Worm (Caenorhabditis elegans) whole organism, L2 larva: ENCODE results near the gene bgnt-1.5.

Experiments used
- C34F6.9 ChIP-seq: fragments of 150-350 bp; optimal IDR thresholded peaks from 2 replicates; lab custom pipeline; 2014; ENCODE audit warnings: missing biosample characterization, missing genetic modification characterization
- F13H6.1 ChIP-seq: sonication (generic microtip); optimal IDR thresholded peaks from 2 replicates; lab custom pipeline; 2016; ENCODE audit warnings: missing genetic modification characterization, missing compliant biosample characterization
- R02D3.7 ChIP-seq: fragments of 150-350 bp; optimal IDR thresholded peaks from 2 replicates; lab custom pipeline; 2014; ENCODE audit warnings: missing biosample characterization, missing genetic modification characterization
- Y55F3AM.14 ChIP-seq: fragments of 200-800 bp; sonication (Bioruptor generic); optimal IDR thresholded peaks from 2 replicates; lab custom pipeline; 2018; ENCODE audit warnings: mild to moderate bottlenecking, missing genetic modification characterization, missing compliant biosample characterization
- ZK546.5 ChIP-seq: sonication (generic microtip); optimal IDR thresholded peaks from 2 replicates; lab custom pipeline; 2017; ENCODE audit warnings: missing biosample characterization, missing genetic modification characterization
- alr-1 ChIP-seq: fragments of 150-350 bp; optimal IDR thresholded peaks from 2 replicates; lab custom pipeline; 2014; ENCODE audit warnings: missing biosample characterization, missing genetic modification characterization
- aly-2 ChIP-seq: fragments of 150-350 bp; optimal IDR thresholded peaks from 2 replicates; lab custom pipeline; 2014; ENCODE audit warnings: missing biosample characterization, missing genetic modification characterization
- ama-1 ChIP-seq: fragments of 150-350 bp; optimal IDR thresholded peaks from 2 replicates; lab custom pipeline; 2018; ENCODE audit warnings: inconsistent platforms
- blmp-1 ChIP-seq: sonication (generic microtip); optimal IDR thresholded peaks from 2 replicates; lab custom pipeline; 2017; ENCODE audit warnings: missing genetic modification characterization, mild to moderate bottlenecking, missing compliant biosample characterization, antibody characterized with exemption, moderate library complexity; ENCODE audit not compliant: insufficient read depth
- ceh-16 ChIP-seq: fragments of 150-350 bp; optimal IDR thresholded peaks from 2 replicates; lab custom pipeline; 2014; ENCODE audit warnings: missing biosample characterization, missing genetic modification characterization
- ceh-82 ChIP-seq: fragments of 150-350 bp; optimal IDR thresholded peaks from 2 replicates; lab custom pipeline; 2014; ENCODE audit warnings: missing biosample characterization, missing genetic modification characterization
- crh-2 ChIP-seq: sonication (generic microtip); optimal IDR thresholded peaks from 2 replicates; lab custom pipeline; 2017; ENCODE audit warnings: missing biosample characterization, missing genetic modification characterization
- dmd-4 ChIP-seq: sonication (generic microtip); optimal IDR thresholded peaks from 2 replicates; lab custom pipeline; 2017; ENCODE audit warnings: missing biosample characterization, missing genetic modification characterization
- elt-1 ChIP-seq: fragments of 150-350 bp; optimal IDR thresholded peaks from 2 replicates; lab custom pipeline; 2014; ENCODE audit warnings: missing biosample characterization, missing genetic modification characterization
- elt-3 ChIP-seq: sonication (generic microtip); optimal IDR thresholded peaks from 2 replicates; lab custom pipeline; 2017; ENCODE audit warnings: missing biosample characterization, missing genetic modification characterization
- gmeb-1 ChIP-seq: fragments of 150-350 bp; optimal IDR thresholded peaks from 2 replicates; lab custom pipeline; 2014; ENCODE audit warnings: missing biosample characterization, missing genetic modification characterization
- lin-11 ChIP-seq: fragments of 150-350 bp; sonication (generic microtip); optimal IDR thresholded peaks from 2 replicates; lab custom pipeline; 2014; ENCODE audit warnings: missing biosample characterization, missing genetic modification characterization, inconsistent platforms, mixed read lengths
- mbf-1 ChIP-seq: sonication (generic microtip); optimal IDR thresholded peaks from 2 replicates; lab custom pipeline; 2017; ENCODE audit warnings: missing biosample characterization, missing genetic modification characterization
- nhr-12 ChIP-seq: fragments of 150-350 bp; optimal IDR thresholded peaks from 2 replicates; lab custom pipeline; 2014; ENCODE audit warnings: missing biosample characterization, missing genetic modification characterization
- nhr-129 ChIP-seq: fragments of 150-350 bp; optimal IDR thresholded peaks from 2 replicates; lab custom pipeline; 2014; ENCODE audit warnings: missing biosample characterization, missing genetic modification characterization
- nhr-23 ChIP-seq: fragments of 150-350 bp; optimal IDR thresholded peaks from 2 replicates; lab custom pipeline; 2014; ENCODE audit warnings: missing biosample characterization, missing genetic modification reagents, missing genetic modification characterization
- nhr-237 ChIP-seq: fragments of 150-350 bp; optimal IDR thresholded peaks from 2 replicates; lab custom pipeline; 2014; ENCODE audit warnings: missing biosample characterization, missing genetic modification characterization
- nhr-25 ChIP-seq: fragments of 150-350 bp; sonication (generic microtip); optimal IDR thresholded peaks from 3 replicates; lab custom pipeline; 2014; ENCODE audit warnings: missing biosample characterization, missing genetic modification characterization
- peb-1 ChIP-seq: fragments of 150-350 bp; optimal IDR thresholded peaks from 2 replicates; lab custom pipeline; 2014; ENCODE audit warnings: missing biosample characterization, missing genetic modification characterization
- sem-4 ChIP-seq: fragments of 150-350 bp; optimal IDR thresholded peaks from 2 replicates; lab custom pipeline; 2014; ENCODE audit warnings: missing biosample characterization, missing genetic modification reagents, missing genetic modification characterization
- skn-1 ChIP-seq: sonication (generic microtip); optimal IDR thresholded peaks from 2 replicates; lab custom pipeline; 2017; ENCODE audit warnings: missing biosample characterization, missing genetic modification characterization
- sma-9 ChIP-seq, 2 experiments: fragments of 150-350 bp in 1 of 2; sonication (generic microtip) in 1 of 2; optimal IDR thresholded peaks; 2 replicates each; lab custom pipeline; 2014 to 2016; ENCODE audit warnings: missing genetic modification characterization in 2 of 2, mild to moderate bottlenecking in 1 of 2, missing biosample characterization in 1 of 2, missing compliant biosample characterization in 1 of 2, missing genetic modification reagents in 1 of 2, moderate library complexity in 1 of 2
- snpc-4 ChIP-seq: fragments of 150-350 bp; optimal IDR thresholded peaks from 2 replicates; lab custom pipeline; 2014; ENCODE audit warnings: missing biosample characterization, missing genetic modification characterization
- unc-39 ChIP-seq: fragments of 150-350 bp; optimal IDR thresholded peaks from 2 replicates; lab custom pipeline; 2014; ENCODE audit warnings: missing biosample characterization, missing genetic modification characterization
- unc-55 ChIP-seq: fragments of 150-350 bp; sonication (generic microtip); optimal IDR thresholded peaks from 3 replicates; lab custom pipeline; 2014; ENCODE audit warnings: missing biosample characterization, missing genetic modification reagents, missing genetic modification characterization
- unc-62 ChIP-seq: fragments of 150-350 bp; optimal IDR thresholded peaks from 2 replicates; lab custom pipeline; 2014; ENCODE audit warnings: missing biosample characterization, missing genetic modification reagents, missing genetic modification characterization
- zag-1 ChIP-seq: fragments of 150-350 bp; optimal IDR thresholded peaks from 2 replicates; lab custom pipeline; 2014; ENCODE audit warnings: missing biosample characterization, missing genetic modification characterization
- ztf-1 ChIP-seq: fragments of 200-800 bp; sonication (Bioruptor generic); conservative IDR thresholded peaks from 2 replicates; pipeline ENCODE4 v1.3.6; 2022; ENCODE audit warnings: missing genetic modification characterization, missing compliant biosample characterization
- ztf-4 ChIP-seq: fragments of 150-350 bp; optimal IDR thresholded peaks from 2 replicates; lab custom pipeline; 2014; ENCODE audit warnings: missing biosample characterization, missing genetic modification characterization

Gene bgnt-1.5

DNA sequence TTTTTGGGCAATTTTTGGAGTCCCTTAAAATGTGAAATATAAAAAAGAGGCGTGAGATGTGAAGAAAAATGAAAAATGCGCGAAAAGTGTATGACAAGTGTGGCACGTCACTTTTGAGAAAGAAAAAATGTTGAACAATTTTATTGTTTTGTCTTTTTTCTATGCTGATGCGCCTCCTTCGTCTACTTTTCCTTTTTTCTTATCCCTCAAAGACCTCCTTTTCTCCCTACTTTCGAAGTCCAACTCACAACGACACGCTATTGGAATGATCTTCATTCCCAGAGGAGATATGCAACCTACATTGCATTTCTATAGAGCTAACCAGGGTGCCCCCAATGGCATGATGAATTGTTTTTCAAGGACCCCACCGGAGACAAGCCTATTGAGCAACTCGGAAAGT lies 26.1 kb downstream of the bgnt-1.5 start:
- TF ChIP-seq unc-39 (no peak), zag-1 (tag; lab: Kevin White, UChicago) (peak; percentile 30), C34F6.9 (tag; lab: Kevin White, UChicago) (peak; percentile 2), unc-62 (GFP tag; lab: Kevin White, UChicago) (no peak)

DNA sequence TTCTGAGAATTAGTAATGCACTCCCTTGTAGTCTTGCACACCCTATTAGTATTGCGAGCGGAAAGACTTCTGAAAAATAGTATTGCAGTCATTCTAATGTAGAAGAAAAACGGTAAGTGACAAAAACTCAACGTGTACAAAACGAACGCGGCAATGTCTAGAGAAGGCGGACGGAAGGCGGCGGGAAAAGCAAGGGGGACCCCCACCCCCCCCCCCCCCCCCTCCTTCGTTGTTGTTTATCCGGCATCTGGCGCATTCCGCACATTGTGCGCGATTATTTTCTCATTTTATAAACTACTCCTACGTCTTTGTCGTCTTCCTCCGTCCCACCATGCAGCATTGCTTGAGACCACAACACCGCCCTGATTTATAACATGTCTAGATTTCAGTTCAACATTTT lies 29.8 kb downstream of the bgnt-1.5 start:
- TF ChIP-seq zag-1 (tag; lab: Kevin White, UChicago), result no peak
- TF ChIP-seq skn-1 (tag; lab: Kevin White, UChicago), result no peak

DNA sequence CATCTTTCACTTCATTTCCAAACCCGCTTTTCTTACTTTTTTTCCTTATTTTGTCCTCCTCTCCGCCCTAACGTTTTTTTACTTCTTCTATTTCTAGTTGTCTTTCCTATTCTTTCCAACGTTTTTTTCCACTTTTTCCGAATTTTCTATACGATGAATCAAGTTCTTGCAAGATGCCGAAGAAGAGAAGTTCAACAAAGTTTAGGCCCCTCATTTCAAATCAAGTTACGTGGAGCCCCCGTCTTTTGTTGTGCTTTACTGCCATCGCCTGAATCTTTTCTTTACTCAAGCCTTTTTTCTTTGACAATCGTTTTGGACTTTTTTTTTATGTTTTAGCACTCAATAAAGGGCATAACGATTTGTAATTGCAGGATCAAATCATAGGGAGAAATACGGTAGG lies 30.8 kb downstream of the bgnt-1.5 start, which contains the start of gene unc-9:
TSS of gene unc-9 (plus strand) at position 370 of the 400 bp plus-strand sequence.
- TF ChIP-seq skn-1 (tag; lab: Kevin White, UChicago), result no peak
- TF ChIP-seq ztf-4 (tag; lab: Kevin White, UChicago), result no peak
- TF ChIP-seq sem-4, result no peak
- TF ChIP-seq Y55F3AM.14, result no peak
- TF ChIP-seq alr-1, result no peak
- no peak for TF ChIP-seq gmeb-1 (tag; lab: Kevin White, UChicago)
- TF ChIP-seq aly-2, result no peak
- TF ChIP-seq ama-1 (lab: Kevin White, UChicago), result no peak
- TF ChIP-seq nhr-23 (tag; lab: Kevin White, UChicago), result no peak
- no peak for TF ChIP-seq ztf-1 (GFP tag; lab: Robert Waterston, UW)
- no peak for TF ChIP-seq ZK546.5
- TF ChIP-seq elt-3 (tag; lab: Kevin White, UChicago), result no peak
- no peak for TF ChIP-seq mbf-1 (tag; lab: Kevin White, UChicago)
- TF ChIP-seq nhr-12, result no peak
- no peak for TF ChIP-seq nhr-129 (tag; lab: Kevin White, UChicago)
- no peak for TF ChIP-seq ceh-82
- TF ChIP-seq, all 48 proteins: peak for 0

ce11 chrX:13200312-13200711 lies 31.8 kb downstream of the bgnt-1.5 start:
- TF ChIP-seq unc-62 (GFP tag; lab: Kevin White, UChicago), result no peak
- TF ChIP-seq peb-1 (tag; lab: Kevin White, UChicago), result no peak
- TF ChIP-seq blmp-1 (tag; lab: Kevin White, UChicago), result no peak
- TF ChIP-seq R02D3.7 (tag; lab: Kevin White, UChicago), result no peak
- TF ChIP-seq zag-1 (tag; lab: Kevin White, UChicago), result no peak
- TF ChIP-seq F13H6.1 (tag; lab: Kevin White, UChicago), result peak; percentile 8
- TF ChIP-seq ceh-16, result no peak
- no peak for TF ChIP-seq unc-55 (GFP tag; lab: Kevin White, UChicago)
- TF ChIP-seq gmeb-1 (tag; lab: Kevin White, UChicago), result no peak
- peak; percentile 1 for TF ChIP-seq nhr-129 (tag; lab: Kevin White, UChicago)
- no peak for TF ChIP-seq snpc-4 (tag; lab: Kevin White, UChicago)
- TF ChIP-seq lin-11 (tag; lab: Kevin White, UChicago), result no peak
- no peak for TF ChIP-seq crh-2
- no peak for TF ChIP-seq dmd-4 (tag; lab: Kevin White, UChicago)

DNA sequence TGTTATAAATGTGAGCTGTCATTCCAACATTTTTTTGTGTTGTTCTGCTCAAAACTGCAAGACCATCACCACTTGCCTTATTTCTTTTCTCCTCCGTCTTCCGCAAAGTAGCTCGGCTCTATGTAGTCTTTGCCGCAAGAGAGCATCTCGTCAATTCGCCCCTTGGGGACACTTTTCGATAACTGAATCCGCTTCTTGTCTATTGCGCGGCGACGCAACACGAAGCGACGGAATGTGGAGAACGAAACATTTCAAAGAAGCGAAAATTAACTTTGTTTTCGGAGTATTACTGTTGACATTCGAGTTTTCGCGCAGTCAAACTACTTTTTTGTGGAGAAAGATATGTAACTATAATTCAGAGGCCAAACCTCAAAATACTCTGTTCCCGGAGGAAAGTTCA lies 34.0 kb downstream of the bgnt-1.5 start:
- TF ChIP-seq ama-1 (lab: Kevin White, UChicago) (no peak), nhr-12 (no peak)

DNA sequence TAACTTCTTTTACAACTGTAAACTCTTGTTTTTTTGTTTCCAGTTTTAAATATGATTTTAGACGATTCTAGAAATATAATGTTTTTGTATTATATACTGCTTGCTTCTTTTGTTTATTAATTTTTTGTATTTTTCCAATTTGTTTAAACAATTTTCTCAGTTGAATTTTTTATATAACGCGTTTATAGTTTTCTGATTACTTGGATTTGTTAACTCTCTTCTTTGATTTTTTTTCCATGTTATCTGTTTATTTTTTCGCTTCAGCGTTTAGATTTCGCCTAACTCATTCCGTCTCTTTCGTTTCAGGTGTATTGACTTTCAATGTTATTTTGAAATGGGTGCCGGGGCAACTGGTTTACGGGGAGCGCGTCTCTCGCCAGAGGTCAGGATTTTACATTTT lies 41.2 kb downstream of the bgnt-1.5 start, which contains the start of gene gpa-6:
TSS of gene gpa-6 (plus strand) at position 301 of the 400 bp plus-strand sequence.
- TF ChIP-seq peb-1 (tag; lab: Kevin White, UChicago) (no peak), nhr-25 (tag; lab: Kevin White, UChicago) (no peak), nhr-237 (tag; lab: Kevin White, UChicago) (no peak), ztf-1 (GFP tag; lab: Robert Waterston, UW) (no peak), zag-1 (tag; lab: Kevin White, UChicago) (no peak)
- TF ChIP-seq, all 48 proteins: peak for 0

ce11 chrX:13189861-13190260 lies 42.3 kb downstream of the bgnt-1.5 start, which contains the start of gene cwp-5:
TSS of gene cwp-5 (minus strand) at chrX:13189961.
- no peak for TF ChIP-seq elt-1 (tag; lab: Kevin White, UChicago)
- TF ChIP-seq gmeb-1 (tag; lab: Kevin White, UChicago), result no peak
- TF ChIP-seq ceh-82, result no peak
- TF ChIP-seq skn-1 (tag; lab: Kevin White, UChicago), result no peak
- no peak for TF ChIP-seq C34F6.9 (tag; lab: Kevin White, UChicago)
- no peak for TF ChIP-seq blmp-1 (tag; lab: Kevin White, UChicago)
- TF ChIP-seq peb-1 (tag; lab: Kevin White, UChicago), result no peak
- no peak for TF ChIP-seq nhr-12
- no peak for TF ChIP-seq elt-3 (tag; lab: Kevin White, UChicago)
- no peak for TF ChIP-seq sma-9 (GFP tag; optimal IDR thresholded peaks at IDR 0.05; lab: Kevin White, UChicago)
- TF ChIP-seq sma-9 (tag; optimal IDR thresholded peaks at IDR 0.05; lab: Kevin White, UChicago), result no peak
- no peak for TF ChIP-seq mbf-1 (tag; lab: Kevin White, UChicago)
- TF ChIP-seq lin-11 (tag; lab: Kevin White, UChicago), result no peak
- TF ChIP-seq alr-1, result no peak
- TF ChIP-seq ama-1 (lab: Kevin White, UChicago), result no peak
